Worm (Caenorhabditis elegans) whole organism, L4 larva: ENCODE measurements around the gene F59B10.5.

Experiments used
- F44E2.7 ChIP-seq: fragments of 200-800 bp; sonication (Bioruptor generic); IDR thresholded peaks from 2 replicates; pipeline ENCODE4 v2.1.2; 2022; ENCODE audit warnings: missing genetic modification characterization, missing compliant biosample characterization
- T26A8.4 ChIP-seq: fragments of 200-800 bp; sonication (Bioruptor generic); IDR thresholded peaks from 2 replicates; pipeline ENCODE4 v1.3.6; 2022; ENCODE audit warnings: missing genetic modification characterization, missing compliant biosample characterization
- Y75B8A.6 ChIP-seq: fragments of 200-800 bp; sonication (Bioruptor generic); IDR thresholded peaks from 2 replicates; pipeline ENCODE4 v1.3.6; 2022; ENCODE audit warnings: missing genetic modification reagents, missing genetic modification characterization, missing compliant biosample characterization
- ZK337.2 ChIP-seq: fragments of 200-800 bp; sonication (Bioruptor generic); IDR thresholded peaks from 2 replicates; pipeline ENCODE4 v1.3.6; 2022; ENCODE audit warnings: missing genetic modification reagents, missing genetic modification characterization, missing compliant biosample characterization
- aha-1 ChIP-seq: fragments of 150-350 bp; peaks from one replicate; lab custom pipeline; 2014; ENCODE audit warnings: missing biosample characterization, missing genetic modification characterization
- aly-2 ChIP-seq: sonication (generic microtip); optimal IDR thresholded peaks from 2 replicates; lab custom pipeline; 2018; ENCODE audit warnings: missing biosample characterization, missing genetic modification characterization
- ama-1 ChIP-seq: fragments of 150-350 bp; optimal IDR thresholded peaks from 2 replicates; lab custom pipeline; 2014; ENCODE audit warnings: inconsistent platforms, mixed read lengths
- arid-1 ChIP-seq: fragments of 200-800 bp; sonication (Bioruptor generic); conservative IDR thresholded peaks from 2 replicates; pipeline ENCODE4 v1.3.6; 2022; ENCODE audit warnings: missing genetic modification reagents, missing genetic modification characterization, missing compliant biosample characterization
- ceh-28 ChIP-seq: fragments of 150-350 bp; optimal IDR thresholded peaks from 2 replicates; lab custom pipeline; 2014; ENCODE audit warnings: missing biosample characterization, missing genetic modification reagents, missing genetic modification characterization
- ctbp-1 ChIP-seq: fragments of 200-800 bp; sonication (Bioruptor generic); IDR thresholded peaks from 2 replicates; pipeline ENCODE4 v1.3.6; 2022; ENCODE audit warnings: missing genetic modification reagents, missing genetic modification characterization, missing compliant biosample characterization
- daf-16 ChIP-seq, 3 experiments: sonication (generic microtip); optimal IDR thresholded peaks; 2 replicates each; lab custom pipeline; 2016 to 2017; ENCODE audit warnings: missing genetic modification characterization in 3 of 3, missing genetic modification reagents in 3 of 3, mild to moderate bottlenecking in 2 of 3, missing compliant biosample characterization in 2 of 3, missing biosample characterization in 1 of 3, moderate library complexity in 1 of 3
- duxl-1 ChIP-seq: sonication (generic microtip); optimal IDR thresholded peaks from 2 replicates; lab custom pipeline; 2016; ENCODE audit warnings: mild to moderate bottlenecking, missing genetic modification characterization, moderate library complexity, missing compliant biosample characterization; ENCODE audit not compliant: poor library complexity
- dve-1 ChIP-seq: sonication (generic microtip); optimal IDR thresholded peaks from 2 replicates; lab custom pipeline; 2017; ENCODE audit warnings: antibody characterized with exemption, mild to moderate bottlenecking, missing genetic modification characterization, missing compliant biosample characterization; ENCODE audit not compliant: insufficient read depth
- egl-43 ChIP-seq: fragments of 200-800 bp; sonication (Bioruptor generic); IDR thresholded peaks from 2 replicates; pipeline ENCODE4 v1.3.6; 2022; ENCODE audit warnings: missing genetic modification reagents, missing genetic modification characterization, missing compliant biosample characterization
- fkh-10 ChIP-seq: fragments of 150-350 bp; optimal IDR thresholded peaks from 2 replicates; lab custom pipeline; 2014; ENCODE audit warnings: missing biosample characterization, missing genetic modification reagents, missing genetic modification characterization
- gei-8 ChIP-seq: fragments of 200-800 bp; sonication (Bioruptor generic); optimal IDR thresholded peaks from 2 replicates; lab custom pipeline; 2018; ENCODE audit warnings: mild to moderate bottlenecking, missing genetic modification characterization, missing compliant biosample characterization
- hif-1 ChIP-seq, 2 experiments: sonication (generic microtip); optimal IDR thresholded peaks; 2 replicates each; lab custom pipeline; 2016 to 2017; ENCODE audit warnings: missing compliant biosample characterization in 2 of 2, missing genetic modification characterization in 2 of 2, missing genetic modification reagents in 2 of 2, missing genotype in 2 of 2, mild to moderate bottlenecking in 1 of 2
- hlh-30 ChIP-seq: sonication (generic microtip); optimal IDR thresholded peaks from 2 replicates; lab custom pipeline; 2017; ENCODE audit warnings: antibody characterized with exemption, mild to moderate bottlenecking, missing genetic modification characterization, missing compliant biosample characterization; ENCODE audit not compliant: insufficient read depth
- hmg-1.1 ChIP-seq: fragments of 200-800 bp; sonication (Bioruptor generic); IDR thresholded peaks from 2 replicates; pipeline ENCODE4 v1.3.6; 2022; ENCODE audit warnings: missing genetic modification reagents, missing genetic modification characterization, missing compliant biosample characterization
- lin-13 ChIP-seq: fragments of 150-350 bp; optimal IDR thresholded peaks from 2 replicates; lab custom pipeline; 2014; ENCODE audit warnings: missing biosample characterization, missing genetic modification reagents, missing genetic modification characterization
- lin-29 ChIP-seq: fragments of 200-800 bp; sonication (Bioruptor generic); IDR thresholded peaks from 2 replicates; pipeline ENCODE4 v1.3.6; 2022; ENCODE audit warnings: missing genetic modification reagents, missing genetic modification characterization, missing compliant biosample characterization
- lin-38 ChIP-seq: fragments of 200-800 bp; sonication (Bioruptor generic); IDR thresholded peaks from 2 replicates; pipeline ENCODE4 v1.3.6; 2022; ENCODE audit warnings: missing genetic modification reagents, missing genetic modification characterization, missing compliant biosample characterization
- lin-39 ChIP-seq: fragments of 150-350 bp; optimal IDR thresholded peaks from 2 replicates; lab custom pipeline; 2014; ENCODE audit warnings: missing biosample characterization, missing genetic modification reagents, missing genetic modification characterization
- lsy-2 ChIP-seq, 2 experiments: fragments of 150-350 bp in 1 of 2; sonication (generic microtip) in 1 of 2; optimal IDR thresholded peaks; 2 replicates each; lab custom pipeline; 2014 to 2017; ENCODE audit warnings: missing biosample characterization in 2 of 2, missing genetic modification characterization in 2 of 2
- madf-9 ChIP-seq: fragments of 200-800 bp; sonication (Bioruptor generic); conservative IDR thresholded peaks from 2 replicates; pipeline ENCODE4 v1.3.6; 2022; ENCODE audit warnings: missing genetic modification reagents, missing genetic modification characterization, missing compliant biosample characterization
- mdl-1 ChIP-seq, 2 experiments: fragments of 150-350 bp in 1 of 2; sonication (generic microtip) in 1 of 2; optimal IDR thresholded peaks; 2 replicates each; lab custom pipeline; 2014 to 2017; ENCODE audit warnings: missing biosample characterization in 2 of 2, missing genetic modification characterization in 2 of 2
- mdt-29 ChIP-seq: fragments of 200-800 bp; sonication (Bioruptor generic); IDR thresholded peaks from 2 replicates; pipeline ENCODE4 v1.3.6; 2022; ENCODE audit warnings: missing genetic modification reagents, missing genetic modification characterization, missing compliant biosample characterization
- mep-1 ChIP-seq: fragments of 150-350 bp; sonication (generic microtip); optimal IDR thresholded peaks from 3 replicates; lab custom pipeline; 2014; ENCODE audit warnings: missing biosample characterization, missing genetic modification characterization
- mxl-3 ChIP-seq: fragments of 200-800 bp; sonication (Bioruptor generic); optimal IDR thresholded peaks from 2 replicates; lab custom pipeline; 2018; ENCODE audit warnings: mild to moderate bottlenecking, missing genetic modification characterization, missing compliant biosample characterization
- nhr-102 ChIP-seq: sonication (generic microtip); optimal IDR thresholded peaks from 2 replicates; lab custom pipeline; 2016; ENCODE audit warnings: mild to moderate bottlenecking, missing genetic modification characterization, moderate library complexity, missing compliant biosample characterization
- nhr-11 ChIP-seq: fragments of 150-350 bp; optimal IDR thresholded peaks from 2 replicates; lab custom pipeline; 2014; ENCODE audit warnings: missing biosample characterization, missing genetic modification characterization
- nhr-28 ChIP-seq: fragments of 150-350 bp; optimal IDR thresholded peaks from 2 replicates; lab custom pipeline; 2014; ENCODE audit warnings: missing biosample characterization, missing genetic modification characterization
- nhr-6 ChIP-seq: fragments of 150-350 bp; optimal IDR thresholded peaks from 2 replicates; lab custom pipeline; 2014; ENCODE audit warnings: missing biosample characterization, missing genetic modification characterization
- pha-4 ChIP-seq, 2 experiments: fragments of 150-350 bp in 1 of 2; fragments of 200-800 bp in 1 of 2; sonication (Bioruptor generic) in 1 of 2; IDR thresholded peaks in 1 of 2; optimal IDR thresholded peaks in 1 of 2; 2 replicates each; pipeline versions ENCODE4 v1.3.6 to Lab custom; 2014 to 2022; ENCODE audit warnings: missing genetic modification characterization in 2 of 2, missing genetic modification reagents in 2 of 2, missing biosample characterization in 1 of 2, missing compliant biosample characterization in 1 of 2
- php-3 ChIP-seq: fragments of 200-800 bp; sonication (Bioruptor generic); IDR thresholded peaks from 2 replicates; pipeline ENCODE4 v1.3.6; 2022; ENCODE audit warnings: missing genetic modification reagents, missing genetic modification characterization, missing compliant biosample characterization
- pqm-1 ChIP-seq: sonication (generic microtip); optimal IDR thresholded peaks from 2 replicates; lab custom pipeline; 2017; ENCODE audit warnings: missing biosample characterization, missing genetic modification characterization
- rbr-2 ChIP-seq: sonication (generic microtip); optimal IDR thresholded peaks from 2 replicates; lab custom pipeline; 2016; ENCODE audit warnings: missing genotype, missing genetic modification characterization, missing compliant biosample characterization
- unc-39 ChIP-seq: sonication (generic microtip); optimal IDR thresholded peaks from 2 replicates; lab custom pipeline; 2017; ENCODE audit warnings: missing biosample characterization, missing genetic modification characterization
- unc-62 ChIP-seq, 3 experiments: fragments of 150-350 bp in 1 of 3; sonication (generic microtip); optimal IDR thresholded peaks in 2 of 3; peaks in 1 of 3; 1 replicate in 1 of 3; 2 replicates in 2 of 3; lab custom pipeline; 2014 to 2017; ENCODE audit warnings: missing biosample characterization in 3 of 3, missing genetic modification characterization in 3 of 3, missing genetic modification reagents in 3 of 3, missing genotype in 1 of 3
- zip-11 ChIP-seq: fragments of 200-800 bp; sonication (Bioruptor generic); IDR thresholded peaks from 2 replicates; pipeline ENCODE4 v1.3.6; 2022; ENCODE audit warnings: missing genetic modification characterization, missing compliant biosample characterization
- zip-2 ChIP-seq: fragments of 150-350 bp; optimal IDR thresholded peaks from 2 replicates; lab custom pipeline; 2014; ENCODE audit warnings: missing biosample characterization, missing genetic modification characterization

Gene F59B10.5

ce11 chrII:10563368-10563767 is 39.9 kb upstream of the F59B10.5 start, which contains the start of gene cdc-48.1 (continued):
- TF ChIP-seq madf-9 (GFP tag; lab: Robert Waterston, UW): peak; percentile 99
- peak; percentile 98 for TF ChIP-seq lin-39
- TF ChIP-seq ZK337.2 (GFP tag; lab: Robert Waterston, UW): peak; percentile 97
- TF ChIP-seq zip-11 (GFP tag; lab: Robert Waterston, UW): peak; percentile 75; the same call in 1 of the 2 replicates
- peak; percentile 89 to 97 for TF ChIP-seq hif-1 (tag; optimal IDR thresholded peaks at IDR 0.05; lab: Kevin White, UChicago)
- peak; percentile 98 for TF ChIP-seq mdt-29 (GFP tag; lab: Robert Waterston, UW)
- peak; percentile 99 for TF ChIP-seq ctbp-1 (GFP tag; lab: Robert Waterston, UW)
- peak; percentile 95 for TF ChIP-seq F44E2.7 (GFP tag; lab: Robert Waterston, UW)
- peak; percentile 96 for TF ChIP-seq php-3 (GFP tag; lab: Robert Waterston, UW)
- peak; percentile 90 for TF ChIP-seq aly-2 (tag; lab: Kevin White, UChicago)
- TF ChIP-seq nhr-6 (tag; lab: Kevin White, UChicago): peak; percentile 100
- TF ChIP-seq fkh-10 (GFP tag; lab: Kevin White, UChicago): peak; percentile 100
- peak; percentile 99 for TF ChIP-seq arid-1
- no peak for TF ChIP-seq unc-39 (tag; lab: Kevin White, UChicago)
- peak; percentile 99 for TF ChIP-seq T26A8.4
- peak; percentile 100 for TF ChIP-seq lin-13 (GFP tag; lab: Kevin White, UChicago)

ce11 chrII:10559671-10560184 is 36.2 kb upstream of the F59B10.5 start:
- TF ChIP-seq lin-38 (GFP tag; lab: Robert Waterston, UW) (peak; percentile 62), daf-16 (GFP tag; optimal IDR thresholded peaks at IDR 0.05; lab: Kevin White, UChicago) (peak in 1 of 2 experiments; percentile 16), daf-16 (tag; optimal IDR thresholded peaks at IDR 0.05; lab: Kevin White, UChicago) (peak; percentile 75), mep-1 (tag; lab: Kevin White, UChicago) (peak; percentile 51), nhr-28 (tag; lab: Kevin White, UChicago) (peak; percentile 32), ceh-28 (no peak), unc-62 (GFP tag; optimal IDR thresholded peaks at IDR 0.05 in 1 of 2; lab: Kevin White, UChicago) (peak in 1 of 2 experiments; percentile 95), unc-62 (tag; optimal IDR thresholded peaks at IDR 0.05; lab: Kevin White, UChicago) (no peak), pha-4 (GFP tag; IDR thresholded peaks at IDR 0.05; lab: Robert Waterston, UW) (peak; percentile 53; the same call in 1 of the 2 replicates), pha-4 (tag; optimal IDR thresholded peaks at IDR 0.05; lab: Kevin White, UChicago) (no peak), duxl-1 (tag; lab: Kevin White, UChicago) (peak; percentile 62), ctbp-1 (GFP tag; lab: Robert Waterston, UW) (0 out of 2 replicates have a peak, but pooled peaks have one; percentile 13), lsy-2 (tag; optimal IDR thresholded peaks at IDR 0.05; lab: Kevin White, UChicago) (peak in 1 of 2 experiments; percentile 29), pqm-1 (tag; lab: Kevin White, UChicago) (peak; percentile 33), nhr-11 (tag; lab: Kevin White, UChicago) (no peak), egl-43 (GFP tag; lab: Robert Waterston, UW) (no peak), ama-1 (lab: Kevin White, UChicago) (peak; percentile 1), aha-1 (tag; lab: Kevin White, UChicago) (no peak), zip-2 (no peak), nhr-102 (tag; lab: Kevin White, UChicago) (peak; percentile 45), php-3 (GFP tag; lab: Robert Waterston, UW) (0 out of 2 replicates have a peak, but pooled peaks have one; percentile 11), dve-1 (tag; lab: Kevin White, UChicago) (peak; percentile 77), Y75B8A.6 (0 out of 2 replicates have a peak, but pooled peaks have one; percentile 49), gei-8 (GFP tag; lab: Kevin White, UChicago) (peak; percentile 25)

- TF ChIP-seq lin-38 (GFP tag; lab: Robert Waterston, UW) (0 out of 2 replicates have a peak, but pooled peaks have one; percentile 16), php-3 (GFP tag; lab: Robert Waterston, UW) (peak; percentile 72), ama-1 (lab: Kevin White, UChicago) (peak; percentile 3), aha-1 (tag; lab: Kevin White, UChicago) (peak; percentile 99), lsy-2 (tag; optimal IDR thresholded peaks at IDR 0.05; lab: Kevin White, UChicago) (peak; percentile 13 to 63), mxl-3 (peak; percentile 53), lin-29 (peak; percentile 24; the same call in 1 of the 2 replicates), hif-1 (tag; optimal IDR thresholded peaks at IDR 0.05; lab: Kevin White, UChicago) (peak in 1 of 2 experiments; percentile 77), hlh-30 (tag; lab: Kevin White, UChicago) (peak; percentile 98), hmg-1.1 (GFP tag; lab: Robert Waterston, UW) (peak; percentile 70; the same call in 1 of the 2 replicates), nhr-11 (tag; lab: Kevin White, UChicago) (peak; percentile 73), lin-13 (GFP tag; lab: Kevin White, UChicago) (no peak), mdl-1 (tag; optimal IDR thresholded peaks at IDR 0.05; lab: Kevin White, UChicago) (peak in 1 of 2 experiments; percentile 84), unc-62 (GFP tag; optimal IDR thresholded peaks at IDR 0.05 in 1 of 2; lab: Kevin White, UChicago) (peak in 1 of 2 experiments; percentile 98), unc-62 (tag; optimal IDR thresholded peaks at IDR 0.05; lab: Kevin White, UChicago) (no peak), duxl-1 (tag; lab: Kevin White, UChicago) (peak; percentile 44), rbr-2 (tag; lab: Kevin White, UChicago) (peak; percentile 40), Y75B8A.6 (no peak), mdt-29 (GFP tag; lab: Robert Waterston, UW) (peak; percentile 58; the same call in 1 of the 2 replicates), dve-1 (tag; lab: Kevin White, UChicago) (peak; percentile 66)
These were observed 35.5 kb upstream of the F59B10.5 start for ce11 chrII:10558962-10559415.
